Worm (Caenorhabditis elegans) whole organism, L4/young adult: ENCODE measurements around the gene srh-246.
A peak's percentile ranks its signal among the peaks of the same experiment; 100 is the strongest.

Source experiments
- W03F9.2 ChIP-seq: fragments of 150-350 bp; optimal IDR thresholded peaks from 2 replicates; lab custom pipeline; 2014; ENCODE audit warnings: missing biosample characterization, missing genetic modification characterization
- dao-5 ChIP-seq: sonication (generic microtip); optimal IDR thresholded peaks from 2 replicates; lab custom pipeline; 2016; ENCODE audit warnings: missing genotype, missing genetic modification characterization, moderate library complexity, missing compliant biosample characterization
- him-1 ChIP-seq: sonication (generic microtip); optimal IDR thresholded peaks from 2 replicates; lab custom pipeline; 2016; ENCODE audit warnings: missing genotype, missing genetic modification reagents, missing genetic modification characterization, missing compliant biosample characterization

srh-246 gene

ce11 chrV:657678-658077 is at the start of gene srh-246:
Gene srh-246 (minus strand): TSS chrV:657778.
- TF ChIP-seq W03F9.2 (tag; lab: Kevin White, UChicago), result no peak

ce11 chrV:706918-707317 is 49.3 kb upstream of the srh-246 start, which contains the start of gene srbc-38:
Gene srbc-38 (plus strand): TSS chrV:707218.
- TF ChIP-seq W03F9.2 (tag; lab: Kevin White, UChicago) (no peak), dao-5 (no peak), him-1 (tag; lab: Kevin White, UChicago) (no peak)

ce11 chrV:702260-702659 is 44.7 kb upstream of the srh-246 start, which contains the start of gene srbc-37:
Gene srbc-37 (plus strand): TSS chrV:702560.
- TF ChIP-seq him-1 (tag; lab: Kevin White, UChicago), result no peak
- TF ChIP-seq dao-5, result no peak
- no peak for TF ChIP-seq W03F9.2 (tag; lab: Kevin White, UChicago)

ce11 chrV:699489-700129 is 42.0 kb upstream of the srh-246 start, which contains the start of the genes ugt-29 and srx-5:
Gene ugt-29 (minus strand): TSS chrV:699589.
Gene srx-5 (plus strand): TSS chrV:700079.
- TF ChIP-seq W03F9.2 (tag; lab: Kevin White, UChicago) (no peak), him-1 (tag; lab: Kevin White, UChicago) (no peak), dao-5 (no peak)

ce11 chrV:699051-699450 is 41.5 kb upstream of the srh-246 start:
- TF ChIP-seq him-1 (tag; lab: Kevin White, UChicago) (no peak), W03F9.2 (tag; lab: Kevin White, UChicago) (no peak)

- TF ChIP-seq dao-5, result no peak
These were observed 38.3 kb upstream of the srh-246 start, which contains the start of gene srj-52 for ce11 chrV:695914-696313. Gene srj-52 (minus strand): TSS chrV:696014.

ce11 chrV:694625-695024 is 37.0 kb upstream of the srh-246 start, which contains the start of gene srj-53:
Gene srj-53 (minus strand): TSS chrV:694725.
- TF ChIP-seq W03F9.2 (tag; lab: Kevin White, UChicago), result no peak
- no peak for TF ChIP-seq him-1 (tag; lab: Kevin White, UChicago)
- no peak for TF ChIP-seq dao-5

ce11 chrV:692720-693422 is 35.3 kb upstream of the srh-246 start, which contains the start of gene srx-4:
Gene srx-4 (minus strand): TSS chrV:692770.
- TF ChIP-seq him-1 (tag; lab: Kevin White, UChicago) (no peak), dao-5 (no peak), W03F9.2 (tag; lab: Kevin White, UChicago) (no peak)

- TF ChIP-seq W03F9.2 (tag; lab: Kevin White, UChicago) (no peak), him-1 (tag; lab: Kevin White, UChicago) (no peak), dao-5 (no peak)
These were observed 32.0 kb upstream of the srh-246 start for ce11 chrV:689538-689937.

ce11 chrV:687384-687783 is 29.8 kb upstream of the srh-246 start, which contains the start of gene H25P19.1:
Gene H25P19.1 (plus strand): TSS chrV:687684.
- TF ChIP-seq W03F9.2 (tag; lab: Kevin White, UChicago) (no peak), him-1 (tag; lab: Kevin White, UChicago) (no peak), dao-5 (no peak)

ce11 chrV:683858-684257 is 26.3 kb upstream of the srh-246 start, which contains the start of gene F31F4.1:
Gene F31F4.1 (plus strand): TSS chrV:684060.
- TF ChIP-seq W03F9.2 (tag; lab: Kevin White, UChicago) (no peak), dao-5 (no peak), him-1 (tag; lab: Kevin White, UChicago) (no peak)

- no peak for TF ChIP-seq W03F9.2 (tag; lab: Kevin White, UChicago)
- TF ChIP-seq dao-5, result no peak
These were observed 24.5 kb upstream of the srh-246 start, which contains the start of gene srx-23 for ce11 chrV:682031-682430. Gene srx-23 (plus strand): TSS chrV:682331.

ce11 chrV:679663-680062 is 22.1 kb upstream of the srh-246 start, which contains the start of gene srx-22:
Gene srx-22 (plus strand): TSS chrV:679963.
- TF ChIP-seq him-1 (tag; lab: Kevin White, UChicago), result no peak
- TF ChIP-seq dao-5, result no peak
- TF ChIP-seq W03F9.2 (tag; lab: Kevin White, UChicago), result no peak

ce11 chrV:676550-677084 is 19.0 kb upstream of the srh-246 start, which contains the start of the genes fbxa-72 and srx-21:
Gene fbxa-72 (minus strand): TSS chrV:676753.
Gene srx-21 (plus strand): TSS chrV:677034.
- TF ChIP-seq W03F9.2 (tag; lab: Kevin White, UChicago), result peak; percentile 4
- no peak for TF ChIP-seq dao-5
